Worm (Caenorhabditis elegans) whole organism, midembryonic: ENCODE measurements around the gene twf-2.

Experiments used
- flt-1 ChIP-seq: fragments of 200-800 bp; sonication (Bioruptor generic); IDR thresholded peaks from 2 replicates; pipeline ENCODE4 v1.3.6; 2022; ENCODE audit warnings: missing genetic modification characterization, missing compliant biosample characterization
- klf-2 ChIP-seq: fragments of 200-800 bp; sonication (Bioruptor generic); conservative IDR thresholded peaks from 2 replicates; pipeline ENCODE4 v1.3.6; 2022; ENCODE audit warnings: missing genetic modification reagents, missing genetic modification characterization, missing compliant biosample characterization
- med-1 ChIP-seq: sonication (generic microtip); optimal IDR thresholded peaks from 2 replicates; lab custom pipeline; 2017; ENCODE audit warnings: missing genetic modification characterization, mild to moderate bottlenecking, missing compliant biosample characterization, antibody characterized with exemption, missing genetic modification reagents; ENCODE audit not compliant: insufficient read depth
- ztf-29 ChIP-seq: fragments of 200-800 bp; sonication (Bioruptor generic); IDR thresholded peaks from 2 replicates; pipeline ENCODE4 v1.3.6; 2022; ENCODE audit warnings: missing genetic modification reagents, missing genetic modification characterization, missing compliant biosample characterization

DNA sequence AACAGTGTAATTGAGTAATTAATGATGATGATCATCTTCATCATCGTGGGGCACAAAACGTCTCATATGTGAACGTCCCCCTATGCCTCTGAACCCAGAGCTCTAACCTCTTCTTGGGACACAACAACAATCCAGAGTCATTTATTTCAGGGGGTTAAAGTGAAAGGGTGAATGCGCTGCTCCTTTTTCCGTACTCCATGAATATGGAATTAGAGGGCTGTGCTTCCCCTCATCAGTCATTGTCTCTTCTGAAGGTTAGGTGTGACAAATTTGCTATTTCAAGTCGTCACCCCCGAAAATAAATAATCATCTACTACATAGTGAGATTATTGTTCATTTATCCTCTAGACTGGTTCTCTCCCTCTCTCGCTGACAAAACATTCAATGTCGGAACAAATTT is 43.7 kb upstream of the twf-2 start:
- TF ChIP-seq flt-1 (GFP tag; lab: Robert Waterston, UW): no peak
- TF ChIP-seq med-1 (GFP tag; lab: Kevin White, UChicago): no peak
- no peak for TF ChIP-seq ztf-29 (GFP tag; lab: Robert Waterston, UW)
- no peak for TF ChIP-seq klf-2 (GFP tag; lab: Robert Waterston, UW)
